Fruit fly (Drosophila melanogaster) whole organism, embryonic: ENCODE results near the gene Ppcs.

Experiments used
- Aef1 ChIP-seq: fragments of 200-800 bp; sonication (Bioruptor generic); IDR thresholded peaks from 3 replicates; pipeline ENCODE4 v1.3.6; 2022; ENCODE audit warnings: missing biosample characterization, missing genetic modification characterization
- Atf3 ChIP-seq: fragments of 200-800 bp; sonication (Bioruptor generic); optimal IDR thresholded peaks from 3 replicates; lab custom pipeline; 2016; ENCODE audit warnings: missing biosample characterization, missing genetic modification characterization
- B-H1 ChIP-seq: fragments of 200-800 bp; sonication (Bioruptor generic); IDR thresholded peaks from 3 replicates; pipeline ENCODE4 v1.3.6; 2022; ENCODE audit warnings: missing biosample characterization, missing genetic modification characterization
- CG10274 ChIP-seq: fragments of 200-800 bp; sonication (Bioruptor generic); optimal IDR thresholded peaks from 3 replicates; lab custom pipeline; 2017; ENCODE audit warnings: missing biosample characterization, mild to moderate bottlenecking, missing genetic modification characterization
- CG11456 ChIP-seq: fragments of 200-800 bp; sonication (Bioruptor generic); IDR thresholded peaks from 3 replicates; pipeline ENCODE4 v1.3.6; 2022; ENCODE audit warnings: missing biosample characterization, missing genetic modification characterization
- CG12155 ChIP-seq: fragments of 200-800 bp; sonication (Bioruptor generic); optimal IDR thresholded peaks from 3 replicates; lab custom pipeline; 2016; ENCODE audit warnings: missing biosample characterization, missing genetic modification characterization
- CG12659 ChIP-seq: fragments of 200-800 bp; sonication (Bioruptor generic); optimal IDR thresholded peaks from 3 replicates; lab custom pipeline; 2017; ENCODE audit warnings: mild to moderate bottlenecking, missing biosample characterization, missing genetic modification reagents, missing genetic modification characterization
- CG16813 ChIP-seq: fragments of 200-800 bp; sonication (Bioruptor generic); IDR thresholded peaks from 3 replicates; pipeline ENCODE4 v1.3.6; 2022; ENCODE audit warnings: missing biosample characterization, missing genetic modification characterization; ENCODE audit not compliant: partially characterized antibody
- CG17361 ChIP-seq: fragments of 200-800 bp; sonication (Bioruptor generic); IDR thresholded peaks from 3 replicates; pipeline ENCODE4 v1.3.6; 2022; ENCODE audit warnings: missing biosample characterization, missing genetic modification characterization
- CG2120 ChIP-seq: fragments of 200-800 bp; sonication (Bioruptor generic); optimal IDR thresholded peaks from 3 replicates; lab custom pipeline; 2016; ENCODE audit warnings: missing biosample characterization, missing genetic modification characterization
- CG2199 ChIP-seq: fragments of 200-800 bp; sonication (Bioruptor generic); IDR thresholded peaks from 3 replicates; pipeline ENCODE4 v1.3.6; 2022; ENCODE audit warnings: missing biosample characterization, missing genetic modification characterization
- CG2712 ChIP-seq: fragments of 200-800 bp; optimal IDR thresholded peaks from 3 replicates; lab custom pipeline; 2019; ENCODE audit warnings: missing biosample characterization, mild to moderate bottlenecking, missing genetic modification characterization, moderate library complexity
- CG34376 ChIP-seq: fragments of 200-800 bp; sonication (Bioruptor generic); optimal IDR thresholded peaks from 2 replicates; lab custom pipeline; 2018; ENCODE audit warnings: missing biosample characterization, mild to moderate bottlenecking, missing genetic modification characterization
- CG3995 ChIP-seq: fragments of 200-800 bp; sonication (Bioruptor generic); optimal IDR thresholded peaks from 3 replicates; lab custom pipeline; 2016; ENCODE audit warnings: missing biosample characterization, missing genetic modification characterization
- CG5245 ChIP-seq: fragments of 200-800 bp; sonication (Bioruptor generic); optimal IDR thresholded peaks from 3 replicates; lab custom pipeline; 2016; ENCODE audit warnings: missing biosample characterization, missing genetic modification characterization
- CG7556 ChIP-seq: fragments of 200-800 bp; sonication (Bioruptor generic); optimal IDR thresholded peaks from 2 replicates; lab custom pipeline; 2017; ENCODE audit warnings: missing biosample characterization, mild to moderate bottlenecking, missing genetic modification characterization
- CG7987 ChIP-seq: fragments of 200-800 bp; sonication (Bioruptor generic); optimal IDR thresholded peaks from 2 replicates; lab custom pipeline; 2018; ENCODE audit warnings: missing biosample characterization, mild to moderate bottlenecking, missing genetic modification characterization, moderate library complexity
- CG8290 ChIP-seq, 3 experiments: fragments of 200-800 bp; sonication (Bioruptor generic); optimal IDR thresholded peaks; 2 replicates each; lab custom pipeline; 2016 to 2019; ENCODE audit warnings: missing biosample characterization in 3 of 3, missing genetic modification characterization in 3 of 3, mild to moderate bottlenecking in 2 of 3, moderate library complexity in 1 of 3
- CG8388 ChIP-seq: fragments of 200-800 bp; sonication (Bioruptor generic); optimal IDR thresholded peaks from 2 replicates; lab custom pipeline; 2019; ENCODE audit warnings: missing biosample characterization, mild to moderate bottlenecking, missing genetic modification characterization, moderate library complexity
- CHES-1-like ChIP-seq: fragments of 200-800 bp; sonication (Bioruptor generic); optimal IDR thresholded peaks from 2 replicates; lab custom pipeline; 2016; ENCODE audit warnings: missing biosample characterization, missing genetic modification characterization
- Elba2 ChIP-seq: fragments of 200-800 bp; sonication (Bioruptor generic); optimal IDR thresholded peaks from 3 replicates; lab custom pipeline; 2016; ENCODE audit warnings: missing biosample characterization, missing genetic modification characterization
- Hr39 ChIP-seq: fragments of >200 bp; optimal IDR thresholded peaks from 2 replicates; lab custom pipeline; 2017
- MESR4 ChIP-seq: fragments of 200-800 bp; sonication (Bioruptor generic); optimal IDR thresholded peaks from 2 replicates; lab custom pipeline; 2018; ENCODE audit warnings: missing biosample characterization, mild to moderate bottlenecking, missing genetic modification characterization, moderate library complexity
- Nf-YA ChIP-seq: fragments of 200-800 bp; sonication (Bioruptor generic); IDR thresholded peaks from 2 replicates; pipeline ENCODE4 v1.3.6; 2022; ENCODE audit warnings: missing biosample characterization, missing genetic modification characterization
- Nf-YB ChIP-seq: fragments of 200-800 bp; sonication (Bioruptor generic); optimal IDR thresholded peaks from 3 replicates; lab custom pipeline; 2019; ENCODE audit warnings: missing biosample characterization, mild to moderate bottlenecking, missing genetic modification characterization, moderate library complexity
- Opbp ChIP-seq: fragments of 200-800 bp; sonication (Bioruptor generic); IDR thresholded peaks from 3 replicates; pipeline ENCODE4 v1.3.6; 2022; ENCODE audit warnings: missing biosample characterization, missing genetic modification characterization; ENCODE audit not compliant: partially characterized antibody
- Scr ChIP-seq: fragments of 200-800 bp; sonication (Bioruptor generic); IDR thresholded peaks from 2 replicates; pipeline ENCODE4 v1.3.6; 2022; ENCODE audit warnings: missing biosample characterization, missing genetic modification characterization; ENCODE audit not compliant: partially characterized antibody
- bbx ChIP-seq: fragments of 200-800 bp; sonication (Bioruptor generic); IDR thresholded peaks from 2 replicates; pipeline ENCODE4 v1.3.6; 2022; ENCODE audit warnings: missing biosample characterization, missing genetic modification characterization; ENCODE audit not compliant: partially characterized antibody
- bigmax ChIP-seq: fragments of 200-800 bp; sonication (Bioruptor generic); optimal IDR thresholded peaks from 2 replicates; lab custom pipeline; 2018; ENCODE audit warnings: missing biosample characterization, mild to moderate bottlenecking, missing genetic modification characterization
- fd102C ChIP-seq: fragments of 200-800 bp; sonication (Bioruptor generic); optimal IDR thresholded peaks from 2 replicates; lab custom pipeline; 2018; ENCODE audit warnings: missing biosample characterization, mild to moderate bottlenecking, missing genetic modification characterization, moderate library complexity
- fd96Cb ChIP-seq: fragments of 200-800 bp; sonication (Bioruptor generic); optimal IDR thresholded peaks from 2 replicates; lab custom pipeline; 2018; ENCODE audit warnings: missing biosample characterization, mild to moderate bottlenecking, missing genetic modification characterization, moderate library complexity
- ftz-f1 ChIP-seq: fragments of 200-800 bp; sonication (Bioruptor generic); optimal IDR thresholded peaks from 2 replicates; lab custom pipeline; 2016; ENCODE audit warnings: missing biosample characterization, missing genetic modification characterization
- fu2 ChIP-seq: fragments of 200-800 bp; sonication (Bioruptor generic); optimal IDR thresholded peaks from 2 replicates; lab custom pipeline; 2016; ENCODE audit warnings: missing biosample characterization, missing genetic modification characterization
- grau ChIP-seq: fragments of 200-800 bp; optimal IDR thresholded peaks from 3 replicates; lab custom pipeline; 2019; ENCODE audit warnings: missing biosample characterization, mild to moderate bottlenecking, missing genetic modification characterization, moderate library complexity
- gro ChIP-seq: fragments of 200-800 bp; sonication (Bioruptor generic); optimal IDR thresholded peaks from 2 replicates; lab custom pipeline; 2016; ENCODE audit warnings: missing biosample characterization, missing genetic modification characterization
- hkb ChIP-seq, 2 experiments: fragments of 200-800 bp in 1 of 2; fragments of >200 bp in 1 of 2; sonication (Bioruptor generic) in 1 of 2; IDR thresholded peaks in 1 of 2; optimal IDR thresholded peaks in 1 of 2; 2 replicates each; pipeline versions ENCODE4 v1.3.6 to Lab custom; 2017 to 2022; ENCODE audit warnings: missing biosample characterization in 1 of 2, missing genetic modification characterization in 1 of 2
- jing ChIP-seq: fragments of 200-800 bp; sonication (Bioruptor generic); optimal IDR thresholded peaks from 2 replicates; lab custom pipeline; 2018; ENCODE audit warnings: missing biosample characterization, mild to moderate bottlenecking, missing genetic modification characterization
- ken ChIP-seq: fragments of 200-800 bp; sonication (Bioruptor generic); IDR thresholded peaks from 3 replicates; pipeline ENCODE4 v1.3.6; 2022; ENCODE audit warnings: missing biosample characterization, missing genetic modification characterization
- lab ChIP-seq: fragments of 200-800 bp; sonication (Bioruptor generic); optimal IDR thresholded peaks from 3 replicates; lab custom pipeline; 2017; ENCODE audit warnings: missing biosample characterization, missing genetic modification characterization, mild to moderate bottlenecking, moderate library complexity, missing genetic modification reagents
- pb ChIP-seq: fragments of 200-800 bp; sonication (Bioruptor generic); optimal IDR thresholded peaks from 3 replicates; lab custom pipeline; 2016; ENCODE audit warnings: missing biosample characterization, missing genetic modification characterization
- seq ChIP-seq: fragments of 200-800 bp; sonication (Bioruptor generic); IDR thresholded peaks from 2 replicates; pipeline ENCODE4 v1.3.6; 2022; ENCODE audit warnings: missing biosample characterization, missing genetic modification characterization
- sima ChIP-seq: fragments of 200-800 bp; sonication (Bioruptor generic); optimal IDR thresholded peaks from 2 replicates; lab custom pipeline; 2016; ENCODE audit warnings: missing biosample characterization, missing genetic modification characterization
- slp2 ChIP-seq: fragments of 200-800 bp; sonication (Bioruptor generic); optimal IDR thresholded peaks from 2 replicates; lab custom pipeline; 2016; ENCODE audit warnings: missing biosample characterization, missing genetic modification characterization
- sna ChIP-seq: fragments of 200-800 bp; sonication (Bioruptor generic); IDR thresholded peaks from 2 replicates; pipeline ENCODE4 v1.3.6; 2022; ENCODE audit warnings: missing biosample characterization, missing genetic modification characterization; ENCODE audit not compliant: partially characterized antibody
- sr ChIP-seq: fragments of 200-800 bp; sonication (Bioruptor generic); IDR thresholded peaks from 3 replicates; pipeline ENCODE4 v1.3.6; 2022; ENCODE audit warnings: missing biosample characterization, missing genetic modification characterization
- ssp ChIP-seq: fragments of 200-800 bp; sonication (Bioruptor generic); IDR thresholded peaks from 2 replicates; pipeline ENCODE4 v1.3.6; 2022; ENCODE audit warnings: missing biosample characterization, missing genetic modification characterization
- unpg ChIP-seq: fragments of 200-800 bp; sonication (Bioruptor generic); optimal IDR thresholded peaks from 3 replicates; lab custom pipeline; 2018; ENCODE audit warnings: missing biosample characterization, mild to moderate bottlenecking, missing genetic modification characterization, moderate library complexity
- vfl ChIP-seq: fragments of 200-800 bp; sonication (Bioruptor generic); optimal IDR thresholded peaks from 2 replicates; lab custom pipeline; 2016; ENCODE audit warnings: missing biosample characterization, missing genetic modification characterization
- wek ChIP-seq: fragments of 200-800 bp; sonication (Bioruptor generic); optimal IDR thresholded peaks from 3 replicates; lab custom pipeline; 2018; ENCODE audit warnings: missing biosample characterization, mild to moderate bottlenecking, missing genetic modification characterization, moderate library complexity
- yki ChIP-seq: fragments of >200 bp; optimal IDR thresholded peaks from 3 replicates; lab custom pipeline; 2018

The Ppcs gene

dm6 chr3R:19153502-19153983 lies 5.8 kb upstream of the Ppcs start, which contains the start of gene CG5835 (continued):
- TF ChIP-seq unpg (GFP tag; lab: Kevin White, UChicago), result peak; percentile 10
- TF ChIP-seq CG34376 (GFP tag; lab: Kevin White, UChicago), result peak; percentile 77
- no peak for TF ChIP-seq Elba2
- TF ChIP-seq yki (lab: Kevin White, UChicago), result no peak
- TF ChIP-seq Aef1, result no peak
- no peak; the same call in 1 of the 2 replicates for TF ChIP-seq bbx (GFP tag; lab: Robert Waterston, UW)
- no peak for TF ChIP-seq hkb (optimal IDR thresholded peaks at IDR 0.05; lab: Kevin White, UChicago)
- TF ChIP-seq hkb (GFP tag; IDR thresholded peaks at IDR 0.05; lab: Robert Waterston, UW), result 0 out of 2 replicates have a peak, but pooled peaks have one; percentile 17
- TF ChIP-seq lab, result peak; percentile 76
- 0 out of 2 replicates have a peak, but pooled peaks have one; percentile 12 for TF ChIP-seq Scr (GFP tag; lab: Robert Waterston, UW)
- no peak for TF ChIP-seq pb
- TF ChIP-seq sima (GFP tag; lab: Kevin White, UChicago), result no peak
- peak; percentile 23 for TF ChIP-seq grau (tag; lab: Kevin White, UChicago)
- peak; percentile 8 for TF ChIP-seq ftz-f1 (GFP tag; lab: Kevin White, UChicago)
- TF ChIP-seq CG10274 (GFP tag; lab: Kevin White, UChicago), result no peak
- peak; percentile 63 for TF ChIP-seq CG2120 (GFP tag; lab: Kevin White, UChicago)
- TF ChIP-seq CG12155 (GFP tag; lab: Kevin White, UChicago), result no peak
- TF ChIP-seq wek (GFP tag; lab: Kevin White, UChicago), result peak; percentile 96
- TF ChIP-seq vfl (GFP tag; lab: Kevin White, UChicago), result no peak
- TF ChIP-seq Nf-YB, result no peak
- no peak for TF ChIP-seq jing (GFP tag; lab: Kevin White, UChicago)
- no peak for TF ChIP-seq CG8290 (GFP tag; optimal IDR thresholded peaks at IDR 0.05; lab: Kevin White, UChicago)
- TF ChIP-seq CG8290 (tag; optimal IDR thresholded peaks at IDR 0.05; lab: Kevin White, UChicago), result peak in 1 of 2 experiments; percentile 75
- no peak for TF ChIP-seq CG8388 (GFP tag; lab: Kevin White, UChicago)
- TF ChIP-seq CG2199 (GFP tag; lab: Robert Waterston, UW), result no peak
- no peak for TF ChIP-seq Nf-YA (GFP tag; lab: Robert Waterston, UW)
- TF ChIP-seq CG11456 (GFP tag; lab: Robert Waterston, UW), result no peak
- peak; percentile 61 for TF ChIP-seq CG7987 (GFP tag; lab: Kevin White, UChicago)
- TF ChIP-seq slp2, result no peak
- no peak for TF ChIP-seq CG16813 (GFP tag; lab: Robert Waterston, UW)
- peak; percentile 38; the same call in 1 of the 2 replicates for TF ChIP-seq seq (GFP tag; lab: Robert Waterston, UW)
- peak; percentile 81 for TF ChIP-seq CG3995 (GFP tag; lab: Kevin White, UChicago)
- TF ChIP-seq CG12659 (GFP tag; lab: Kevin White, UChicago), result peak; percentile 54
- no peak for TF ChIP-seq B-H1 (GFP tag; lab: Robert Waterston, UW)
- no peak for TF ChIP-seq CG7556 (GFP tag; lab: Kevin White, UChicago)
- no peak for TF ChIP-seq sna (GFP tag; lab: Robert Waterston, UW)
- no peak for TF ChIP-seq CG5245
- no peak for TF ChIP-seq ken
- no peak for TF ChIP-seq bigmax (GFP tag; lab: Kevin White, UChicago)
- no peak for TF ChIP-seq CHES-1-like (GFP tag; lab: Kevin White, UChicago)
- TF ChIP-seq fu2, result no peak
- no peak for TF ChIP-seq ssp (GFP tag; lab: Robert Waterston, UW)
- no peak for TF ChIP-seq fd102C (GFP tag; lab: Kevin White, UChicago)
- TF ChIP-seq sr (GFP tag; lab: Robert Waterston, UW), result peak; percentile 50; the same call in 1 of the 3 replicates
- peak; percentile 37 for TF ChIP-seq CG2712 (tag; lab: Kevin White, UChicago)
- TF ChIP-seq gro (GFP tag; lab: Kevin White, UChicago), result no peak
- peak; percentile 14 for TF ChIP-seq MESR4 (GFP tag; lab: Kevin White, UChicago)
- TF ChIP-seq Opbp (GFP tag; lab: Robert Waterston, UW), result 0 out of 3 replicates have a peak, but pooled peaks have one; percentile 38
- no peak for TF ChIP-seq CG17361 (GFP tag; lab: Robert Waterston, UW)
- no peak for TF ChIP-seq Atf3 (GFP tag; lab: Kevin White, UChicago)
- no peak for TF ChIP-seq Hr39 (lab: Kevin White, UChicago)
- TF ChIP-seq fd96Cb (tag; lab: Kevin White, UChicago), result no peak
